Worm (Caenorhabditis elegans): ENCODE results near the gene Y45F10C.4.

DNA sequence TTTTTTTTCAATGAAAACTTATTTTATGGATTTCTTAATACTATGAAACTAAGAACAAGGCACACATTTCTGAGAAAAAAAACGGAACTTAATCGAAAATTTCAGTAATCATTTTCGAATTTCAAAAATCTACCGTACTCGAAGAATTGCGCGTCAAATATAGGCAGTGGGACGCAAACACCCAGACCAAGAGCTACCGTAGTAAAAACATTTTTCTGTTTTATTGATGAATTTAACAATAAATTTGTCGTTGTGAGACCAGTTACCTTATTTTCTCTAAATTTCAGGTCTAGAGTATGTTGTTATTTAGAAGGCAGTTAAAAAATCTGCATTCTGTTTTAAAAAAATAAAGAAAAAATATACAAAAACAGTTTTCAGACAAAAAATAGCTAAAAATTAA lies 23.6 kb upstream of the Y45F10C.4 start:
- TF ChIP-seq ama-1 (optimal IDR thresholded peaks at IDR 0.05): no peak
- TF ChIP-seq ets-7 (tag; optimal IDR thresholded peaks at IDR 0.05): no peak
- TF ChIP-seq B0310.2 (tag; optimal IDR thresholded peaks at IDR 0.05): no peak
- no peak for TF ChIP-seq flt-1 (GFP tag; IDR thresholded peaks at IDR 0.05)
- TF ChIP-seq F13C5.2 (tag; optimal IDR thresholded peaks at IDR 0.05): no peak
- no peak for TF ChIP-seq tbx-11 (GFP tag; IDR thresholded peaks at IDR 0.05)
- TF ChIP-seq ceh-13 (GFP tag; optimal IDR thresholded peaks at IDR 0.05): no peak
- no peak for TF ChIP-seq aly-1 (tag; optimal IDR thresholded peaks at IDR 0.05)
- no peak for TF ChIP-seq tbx-37 (GFP tag; conservative IDR thresholded peaks at IDR 0.05)
- no peak for TF ChIP-seq hnd-1 (tag; optimal IDR thresholded peaks at IDR 0.05)
- TF ChIP-seq hmg-4 (GFP tag; optimal IDR thresholded peaks at IDR 0.05): no peak
- no peak for TF ChIP-seq hmbx-1 (tag; optimal IDR thresholded peaks at IDR 0.05)
- TF ChIP-seq scrt-1 (GFP tag; IDR thresholded peaks at IDR 0.05): no peak
